Fruit fly (Drosophila melanogaster) whole organism, prepupa: ENCODE results near the gene CG15408.

Source experiments
- CG10669 ChIP-seq: fragments of 200-800 bp; sonication (Bioruptor generic); optimal IDR thresholded peaks from 3 replicates; lab custom pipeline; 2018; ENCODE audit warnings: missing biosample characterization, mild to moderate bottlenecking, missing genetic modification characterization, moderate library complexity
- CG31627 ChIP-seq: fragments of 200-800 bp; sonication (Bioruptor generic); optimal IDR thresholded peaks from 3 replicates; lab custom pipeline; 2016; ENCODE audit warnings: missing biosample characterization, missing genetic modification characterization
- Lpt ChIP-seq: fragments of 200-800 bp; sonication (Bioruptor generic); optimal IDR thresholded peaks from 3 replicates; lab custom pipeline; 2016; ENCODE audit warnings: missing biosample characterization, missing genetic modification characterization
- Sox102F ChIP-seq: fragments of 200-800 bp; sonication (Bioruptor generic); optimal IDR thresholded peaks from 2 replicates; lab custom pipeline; 2016; ENCODE audit warnings: missing biosample characterization, mild to moderate bottlenecking, missing genetic modification characterization
- Sox15 ChIP-seq: fragments of 200-800 bp; sonication (Bioruptor generic); optimal IDR thresholded peaks from 3 replicates; lab custom pipeline; 2016; ENCODE audit warnings: missing biosample characterization, missing genetic modification characterization
- achi ChIP-seq: fragments of 200-800 bp; sonication (Bioruptor generic); optimal IDR thresholded peaks from 3 replicates; lab custom pipeline; 2016; ENCODE audit warnings: missing biosample characterization, missing genetic modification characterization
- cyc ChIP-seq: fragments of 200-800 bp; sonication (Bioruptor generic); optimal IDR thresholded peaks from 3 replicates; lab custom pipeline; 2016; ENCODE audit warnings: missing biosample characterization, missing genetic modification characterization
- dac ChIP-seq: fragments of 200-800 bp; sonication (Bioruptor generic); optimal IDR thresholded peaks from 2 replicates; lab custom pipeline; 2017; ENCODE audit warnings: missing biosample characterization, mild to moderate bottlenecking, missing genetic modification characterization
- vri ChIP-seq: fragments of 200-800 bp; sonication (Bioruptor generic); optimal IDR thresholded peaks from 3 replicates; lab custom pipeline; 2016; ENCODE audit warnings: missing biosample characterization, mild to moderate bottlenecking, missing genetic modification characterization

dm6 chr2L:3330628-3331027, 2.0 kb upstream of the CG15408 start, which contains the start of gene CG3285:
- TF ChIP-seq dac (GFP tag; lab: Kevin White, UChicago): no peak
- no peak for TF ChIP-seq Sox102F (GFP tag; lab: Kevin White, UChicago)
- no peak for TF ChIP-seq Lpt
- TF ChIP-seq cyc (GFP tag; lab: Kevin White, UChicago): no peak
- no peak for TF ChIP-seq achi (GFP tag; lab: Kevin White, UChicago)
- no peak for TF ChIP-seq Sox15
- no peak for TF ChIP-seq CG10669 (GFP tag; lab: Kevin White, UChicago)
- TF ChIP-seq CG31627 (GFP tag; lab: Kevin White, UChicago): no peak
- no peak for TF ChIP-seq vri (GFP tag; lab: Kevin White, UChicago)
